Fruit fly (Drosophila melanogaster) whole organism, prepupa: ENCODE results near the gene stv.

Experiments used
- Blimp-1 ChIP-seq: fragments of 200-800 bp; sonication (Bioruptor generic); optimal IDR thresholded peaks from 3 replicates; lab custom pipeline; 2017; ENCODE audit warnings: missing biosample characterization, missing genetic modification characterization, mild to moderate bottlenecking, moderate library complexity, missing genetic modification reagents
- CG10669 ChIP-seq: fragments of 200-800 bp; sonication (Bioruptor generic); optimal IDR thresholded peaks from 3 replicates; lab custom pipeline; 2018; ENCODE audit warnings: missing biosample characterization, mild to moderate bottlenecking, missing genetic modification characterization, moderate library complexity
- CG11294 ChIP-seq: fragments of 200-800 bp; sonication (Bioruptor generic); IDR thresholded peaks from 2 replicates; pipeline ENCODE4 v1.3.6; 2022; ENCODE audit warnings: missing biosample characterization, missing genetic modification characterization
- CG11902 ChIP-seq: fragments of 200-800 bp; sonication (Bioruptor generic); optimal IDR thresholded peaks from 3 replicates; lab custom pipeline; 2016; ENCODE audit warnings: missing biosample characterization, missing genetic modification characterization
- CG1621 ChIP-seq: fragments of 200-800 bp; sonication (Bioruptor generic); optimal IDR thresholded peaks from 3 replicates; lab custom pipeline; 2018; ENCODE audit warnings: missing biosample characterization, mild to moderate bottlenecking, missing genetic modification characterization
- CG16779 ChIP-seq: fragments of 200-800 bp; sonication (Bioruptor generic); optimal IDR thresholded peaks from 3 replicates; lab custom pipeline; 2017; ENCODE audit warnings: missing biosample characterization, mild to moderate bottlenecking, missing genetic modification characterization
- CG3032 ChIP-seq: fragments of 200-800 bp; optimal IDR thresholded peaks from 2 replicates; lab custom pipeline; 2019; ENCODE audit warnings: missing biosample characterization, mild to moderate bottlenecking, missing genetic modification characterization, moderate library complexity
- CG32006 ChIP-seq: fragments of 200-800 bp; sonication (Bioruptor generic); optimal IDR thresholded peaks from 3 replicates; lab custom pipeline; 2017; ENCODE audit warnings: missing biosample characterization, mild to moderate bottlenecking, missing genetic modification characterization
- CG34406 ChIP-seq: fragments of 200-800 bp; sonication (Bioruptor generic); optimal IDR thresholded peaks from 3 replicates; lab custom pipeline; 2016; ENCODE audit warnings: missing biosample characterization, missing genetic modification characterization
- CG3919 ChIP-seq: fragments of 200-800 bp; sonication (Bioruptor generic); optimal IDR thresholded peaks from 3 replicates; lab custom pipeline; 2016; ENCODE audit warnings: missing biosample characterization, missing genetic modification characterization
- CG6276 ChIP-seq: fragments of 200-800 bp; sonication (Bioruptor generic); optimal IDR thresholded peaks from 2 replicates; lab custom pipeline; 2017; ENCODE audit warnings: missing biosample characterization, mild to moderate bottlenecking, missing genetic modification characterization
- CG6808 ChIP-seq: fragments of 200-800 bp; sonication (Bioruptor generic); optimal IDR thresholded peaks from 3 replicates; lab custom pipeline; 2017; ENCODE audit warnings: missing biosample characterization, missing genetic modification characterization, mild to moderate bottlenecking, moderate library complexity, missing genetic modification reagents
- CG6854 ChIP-seq: fragments of 200-800 bp; sonication (Bioruptor generic); optimal IDR thresholded peaks from 2 replicates; lab custom pipeline; 2017; ENCODE audit warnings: missing biosample characterization, mild to moderate bottlenecking, missing genetic modification characterization
- CG7368 ChIP-seq: fragments of 200-800 bp; sonication (Bioruptor generic); optimal IDR thresholded peaks from 3 replicates; lab custom pipeline; 2016; ENCODE audit warnings: missing biosample characterization, missing genetic modification characterization
- CG9139 ChIP-seq: fragments of 200-800 bp; sonication (Bioruptor generic); optimal IDR thresholded peaks from 3 replicates; lab custom pipeline; 2017; ENCODE audit warnings: missing biosample characterization, mild to moderate bottlenecking, missing genetic modification characterization
- Eip75B ChIP-seq: fragments of 200-800 bp; sonication (Bioruptor generic); optimal IDR thresholded peaks from 3 replicates; lab custom pipeline; 2016; ENCODE audit warnings: missing biosample characterization, missing genetic modification characterization
- Eip78C ChIP-seq: fragments of 200-800 bp; sonication (Bioruptor generic); peaks from one replicate; lab custom pipeline; 2016; ENCODE audit warnings: missing biosample characterization, missing genetic modification characterization
- Eip93F ChIP-seq: fragments of 200-800 bp; sonication (Bioruptor generic); optimal IDR thresholded peaks from 2 replicates; lab custom pipeline; 2016; ENCODE audit warnings: missing biosample characterization, mild to moderate bottlenecking, missing genetic modification characterization
- Ets96B ChIP-seq: fragments of 200-800 bp; optimal IDR thresholded peaks from 2 replicates; lab custom pipeline; 2019; ENCODE audit warnings: missing biosample characterization, mild to moderate bottlenecking, missing genetic modification characterization, moderate library complexity
- Gug ChIP-seq: fragments of 200-800 bp; sonication (Bioruptor generic); IDR thresholded peaks from 2 replicates; pipeline ENCODE4 v1.3.6; 2022; ENCODE audit warnings: missing biosample characterization, missing genetic modification characterization
- Hr38 ChIP-seq: sonication (Bioruptor generic); optimal IDR thresholded peaks from 2 replicates; lab custom pipeline; 2016; ENCODE audit warnings: missing biosample characterization, missing genetic modification characterization
- Hr4 ChIP-seq: fragments of 200-800 bp; sonication (Bioruptor generic); optimal IDR thresholded peaks from 3 replicates; lab custom pipeline; 2016; ENCODE audit warnings: missing biosample characterization, missing genetic modification characterization
- OdsH ChIP-seq: fragments of 200-800 bp; sonication (Bioruptor generic); optimal IDR thresholded peaks from 3 replicates; lab custom pipeline; 2016; ENCODE audit warnings: missing biosample characterization, missing genetic modification characterization
- Smox ChIP-seq: fragments of 200-800 bp; sonication (Bioruptor generic); optimal IDR thresholded peaks from 3 replicates; lab custom pipeline; 2016; ENCODE audit warnings: missing biosample characterization, missing genetic modification characterization
- Sox14 ChIP-seq: fragments of 200-800 bp; sonication (Bioruptor generic); optimal IDR thresholded peaks from 3 replicates; lab custom pipeline; 2016; ENCODE audit warnings: missing biosample characterization, missing genetic modification characterization
- Sox15 ChIP-seq: fragments of 200-800 bp; sonication (Bioruptor generic); optimal IDR thresholded peaks from 3 replicates; lab custom pipeline; 2016; ENCODE audit warnings: missing biosample characterization, missing genetic modification characterization
- achi ChIP-seq: fragments of 200-800 bp; sonication (Bioruptor generic); optimal IDR thresholded peaks from 3 replicates; lab custom pipeline; 2016; ENCODE audit warnings: missing biosample characterization, missing genetic modification characterization
- dsx ChIP-seq: fragments of 200-800 bp; optimal IDR thresholded peaks from 3 replicates; lab custom pipeline; 2019; ENCODE audit warnings: missing biosample characterization, mild to moderate bottlenecking, missing genetic modification characterization, moderate library complexity; ENCODE audit not compliant: poor library complexity, severe bottlenecking
- eg ChIP-seq: fragments of 200-800 bp; sonication (Bioruptor generic); IDR thresholded peaks from 3 replicates; pipeline ENCODE4 v1.3.6; 2022; ENCODE audit warnings: missing biosample characterization, missing genetic modification characterization
- esn ChIP-seq: fragments of 200-800 bp; sonication (Bioruptor generic); optimal IDR thresholded peaks from 2 replicates; lab custom pipeline; 2016; ENCODE audit warnings: missing biosample characterization, mild to moderate bottlenecking, missing genetic modification characterization, moderate library complexity
- fd85E ChIP-seq: fragments of 200-800 bp; sonication (Bioruptor generic); optimal IDR thresholded peaks from 3 replicates; lab custom pipeline; 2016; ENCODE audit warnings: missing biosample characterization, missing genetic modification characterization
- fkh ChIP-seq: fragments of 200-800 bp; sonication (Bioruptor generic); optimal IDR thresholded peaks from 3 replicates; lab custom pipeline; 2017; ENCODE audit warnings: missing biosample characterization, mild to moderate bottlenecking, missing genetic modification characterization, moderate library complexity
- lz ChIP-seq: fragments of 200-800 bp; sonication (Bioruptor generic); optimal IDR thresholded peaks from 3 replicates; lab custom pipeline; 2016; ENCODE audit warnings: missing biosample characterization, missing genetic modification characterization
- net ChIP-seq: fragments of 200-800 bp; sonication (Bioruptor generic); optimal IDR thresholded peaks from 3 replicates; lab custom pipeline; 2016; ENCODE audit warnings: missing biosample characterization, missing genetic modification characterization
- salr ChIP-seq, 2 experiments: fragments of 200-800 bp; sonication (Bioruptor generic); optimal IDR thresholded peaks; 3 replicates each; lab custom pipeline; 2016 to 2018; ENCODE audit warnings: missing biosample characterization in 2 of 2, missing genetic modification characterization in 2 of 2, mild to moderate bottlenecking in 1 of 2
- spab ChIP-seq: fragments of 200-800 bp; sonication (Bioruptor generic); optimal IDR thresholded peaks from 2 replicates; lab custom pipeline; 2017; ENCODE audit warnings: missing biosample characterization, mild to moderate bottlenecking, missing genetic modification characterization, missing genetic modification reagents
- ss ChIP-seq, 2 experiments: fragments of 200-800 bp; sonication (Bioruptor generic); optimal IDR thresholded peaks; 2 replicates in 1 of 2; 3 replicates in 1 of 2; lab custom pipeline; 2017 to 2018; ENCODE audit warnings: mild to moderate bottlenecking in 2 of 2, missing biosample characterization in 2 of 2, missing genetic modification characterization in 2 of 2, moderate library complexity in 1 of 2
- svp ChIP-seq: fragments of 200-800 bp; sonication (Bioruptor generic); peaks from one replicate; lab custom pipeline; 2016; ENCODE audit warnings: missing biosample characterization, missing genetic modification characterization
- topi ChIP-seq: fragments of 200-800 bp; sonication (Bioruptor generic); optimal IDR thresholded peaks from 3 replicates; lab custom pipeline; 2016; ENCODE audit warnings: missing biosample characterization, missing genetic modification characterization

stv gene

DNA sequence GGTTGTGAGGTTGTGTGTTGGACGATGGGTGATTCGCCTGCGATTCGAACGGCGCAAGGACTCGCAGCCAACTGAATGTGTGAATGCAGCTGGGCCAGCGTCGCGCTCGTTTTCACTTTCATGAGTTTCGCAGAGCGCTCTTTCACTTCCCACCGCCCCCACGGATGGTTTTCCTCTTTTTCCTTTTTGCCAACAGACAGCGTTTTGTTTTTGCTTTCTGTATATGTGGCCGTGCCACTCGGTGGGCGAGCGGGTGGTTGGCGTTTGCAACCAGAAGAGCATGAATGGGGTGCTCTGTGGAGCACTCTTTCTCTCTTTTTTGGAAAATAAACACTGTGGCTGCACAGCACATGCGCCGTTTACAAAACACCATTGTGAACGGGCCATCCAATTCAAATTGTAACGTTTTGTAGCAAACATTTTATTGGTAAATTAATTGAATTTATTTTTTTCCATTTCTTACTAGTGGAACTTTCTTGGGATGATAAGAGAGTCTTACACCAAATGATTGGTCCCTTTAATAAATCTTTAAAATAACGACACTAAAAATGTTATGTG is 42.1 kb upstream of the stv start, which contains the start of gene CG10713 (continued):
- TF ChIP-seq Blimp-1 (no peak), CG6276 (GFP tag; lab: Kevin White, UChicago) (peak; percentile 76), CG34406 (no peak)

DNA sequence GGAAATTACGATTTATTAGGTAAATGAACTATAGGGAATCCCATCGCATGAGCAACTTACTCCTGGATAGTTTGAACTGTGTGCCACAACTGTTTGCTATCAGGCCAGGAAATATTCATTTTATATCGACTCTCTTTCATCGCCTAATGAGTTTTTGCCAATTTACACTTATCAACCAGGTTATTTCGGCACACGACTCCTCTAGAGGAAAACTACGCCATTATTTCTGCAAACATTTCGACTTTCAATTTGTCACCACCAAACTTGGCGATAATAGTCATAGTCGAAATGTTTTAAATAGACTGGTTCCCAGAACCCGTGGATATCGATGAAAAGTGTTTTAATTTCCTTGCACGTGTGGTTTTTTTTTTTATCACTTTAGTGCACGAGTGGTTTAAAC is 40.3 kb upstream of the stv start, which contains the start of gene CG10154:
CG10154 (minus strand) TSS at position 101 of the 400 bp plus-strand sequence.
- TF ChIP-seq CG3032 (no peak), eg (GFP tag; lab: Robert Waterston, UW) (no peak), CG16779 (tag; lab: Kevin White, UChicago) (no peak), Sox15 (GFP tag; lab: Kevin White, UChicago) (no peak), spab (GFP tag; lab: Kevin White, UChicago) (no peak), CG11294 (no peak), CG11902 (GFP tag; lab: Kevin White, UChicago) (no peak), Eip78C (GFP tag; lab: Kevin White, UChicago) (no peak), CG6854 (no peak), ss (GFP tag; optimal IDR thresholded peaks at IDR 0.05; lab: Kevin White, UChicago) (no peak), CG10669 (GFP tag; lab: Kevin White, UChicago) (no peak), svp (GFP tag; lab: Kevin White, UChicago) (no peak), Hr38 (no peak), salr (GFP tag; optimal IDR thresholded peaks at IDR 0.05; lab: Kevin White, UChicago) (no peak)
- TF ChIP-seq, all 60 proteins: peak for 0

DNA sequence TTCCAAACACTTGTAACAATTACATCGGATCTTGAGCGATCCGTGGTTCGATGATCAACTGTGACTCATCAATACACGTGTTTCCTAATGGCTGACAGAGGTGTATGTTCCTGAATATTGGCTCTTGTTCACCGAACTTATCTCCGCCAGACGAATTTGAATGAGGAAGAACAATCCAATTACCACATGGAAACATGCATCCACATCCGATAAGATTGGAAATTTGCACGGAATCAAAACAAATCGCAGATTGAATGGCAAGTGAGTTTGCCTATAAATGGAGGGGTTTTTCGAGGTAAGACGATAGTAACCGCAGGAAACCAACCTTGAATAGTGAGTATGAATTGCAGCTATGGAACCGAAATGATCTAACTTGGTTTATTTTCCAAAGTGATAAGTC is 39.7 kb upstream of the stv start, which contains the start of gene CG10725:
CG10725 (plus strand) TSS at position 301 of the 400 bp plus-strand sequence.
- TF ChIP-seq CG1621 (tag; lab: Kevin White, UChicago) = no peak
- TF ChIP-seq Eip93F (GFP tag; lab: Kevin White, UChicago) = no peak
- no peak for TF ChIP-seq Ets96B (tag; lab: Kevin White, UChicago)
- no peak for TF ChIP-seq dsx (GFP tag; lab: Kevin White, UChicago)
- no peak for TF ChIP-seq Gug (GFP tag; lab: Robert Waterston, UW)
- TF ChIP-seq esn = no peak
- no peak for TF ChIP-seq Smox
- no peak for TF ChIP-seq Sox14 (GFP tag; lab: Kevin White, UChicago)
- TF ChIP-seq topi (GFP tag; lab: Kevin White, UChicago) = no peak
- no peak for TF ChIP-seq CG6808 (GFP tag; lab: Kevin White, UChicago)
- no peak for TF ChIP-seq spab (GFP tag; lab: Kevin White, UChicago)
- no peak for TF ChIP-seq Eip78C (GFP tag; lab: Kevin White, UChicago)
- TF ChIP-seq CG3032 = no peak
- TF ChIP-seq OdsH = no peak
- no peak for TF ChIP-seq Sox15 (GFP tag; lab: Kevin White, UChicago)

DNA sequence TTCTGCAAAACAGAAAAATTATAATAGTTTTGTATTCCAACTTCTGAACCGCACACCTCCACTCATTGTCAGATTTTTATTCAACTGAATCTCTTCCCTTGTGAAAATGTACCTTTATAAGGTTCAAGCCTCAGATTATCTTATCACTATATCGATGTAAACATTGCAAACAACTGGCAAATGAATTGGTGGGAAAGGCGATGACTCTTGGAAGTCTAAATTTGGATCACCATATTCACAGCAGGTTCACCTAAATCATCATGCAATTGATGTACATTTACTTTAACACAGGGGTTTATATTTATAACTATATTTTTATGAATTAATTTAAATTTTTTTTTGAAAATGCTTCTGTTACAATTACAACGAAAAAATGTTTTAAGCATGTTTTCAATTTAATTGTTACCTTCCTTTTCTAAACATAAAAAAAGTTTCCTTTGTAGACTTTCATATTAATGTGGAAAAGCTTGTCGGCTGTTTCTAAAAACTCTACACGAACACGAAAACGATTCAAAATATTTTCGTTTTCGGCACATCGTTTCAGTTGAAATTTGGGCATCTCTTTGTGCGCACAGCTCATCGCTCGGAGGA is 36.9 kb upstream of the stv start, which contains the start of the genes CG10140 and CG14109:
CG10140 (minus strand) TSS at position 101 of the 591 bp plus-strand sequence.
CG14109 (plus strand) TSS at position 541 of the 591 bp plus-strand sequence.
- TF ChIP-seq ss (GFP tag; optimal IDR thresholded peaks at IDR 0.05; lab: Kevin White, UChicago) (no peak), CG1621 (tag; lab: Kevin White, UChicago) (no peak), Hr38 (no peak), dsx (GFP tag; lab: Kevin White, UChicago) (no peak), CG11294 (no peak), CG6854 (no peak), Eip75B (GFP tag; lab: Kevin White, UChicago) (no peak), esn (no peak)
- TF ChIP-seq, all 60 proteins: peak for 0

DNA sequence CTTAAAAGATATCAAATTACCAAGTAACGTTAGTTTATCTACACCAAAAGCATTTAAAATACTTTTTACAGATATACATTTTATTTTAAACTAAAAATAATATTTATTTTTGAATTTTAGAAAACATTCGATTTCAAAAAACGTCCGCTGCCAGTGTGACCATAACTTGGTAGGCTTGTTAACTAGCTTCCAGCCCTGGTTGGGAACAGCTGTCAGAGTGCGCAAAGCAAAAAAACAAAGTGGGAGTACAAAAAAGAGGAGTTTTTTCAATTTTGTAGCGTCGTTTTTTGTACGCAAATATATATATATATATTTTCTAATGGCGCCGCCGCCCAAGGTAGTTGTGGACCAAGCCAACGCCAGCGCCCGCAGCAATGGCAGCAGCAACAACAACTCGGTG is 34.9 kb upstream of the stv start, which contains the start of gene cmb:
cmb (plus strand) TSS at position 195 of the 400 bp plus-strand sequence.
- TF ChIP-seq CG9139 (peak; percentile 91), achi (GFP tag; lab: Kevin White, UChicago) (peak; percentile 88), CG1621 (tag; lab: Kevin White, UChicago) (peak; percentile 90), CG32006 (peak; percentile 93), Hr4 (peak; percentile 74), Smox (peak; percentile 12), lz (GFP tag; lab: Kevin White, UChicago) (peak; percentile 8), fd85E (GFP tag; lab: Kevin White, UChicago) (no peak), Sox14 (GFP tag; lab: Kevin White, UChicago) (peak; percentile 62), CG3032 (peak; percentile 88), ss (GFP tag; optimal IDR thresholded peaks at IDR 0.05; lab: Kevin White, UChicago) (peak; percentile 92 to 93), CG3919 (GFP tag; lab: Kevin White, UChicago) (peak; percentile 64), CG7368 (peak; percentile 34), fkh (GFP tag; lab: Kevin White, UChicago) (no peak), CG16779 (tag; lab: Kevin White, UChicago) (peak; percentile 92), CG11294 (peak; percentile 23; the same call in 1 of the 2 replicates), spab (GFP tag; lab: Kevin White, UChicago) (peak; percentile 88), CG6854 (peak; percentile 80), Gug (GFP tag; lab: Robert Waterston, UW) (peak; percentile 79), Eip78C (GFP tag; lab: Kevin White, UChicago) (no peak), net (GFP tag; lab: Kevin White, UChicago) (peak; percentile 88)
